Worm (Caenorhabditis elegans): ENCODE measurements around the gene K03D3.2.

The K03D3.2 gene

ce11 chrIV:16328519-16328918 lies at the start of gene K03D3.2:
TSS of gene K03D3.2 (minus strand) at chrIV:16328619.
- no peak for TF ChIP-seq tbx-37 (GFP tag; conservative IDR thresholded peaks at IDR 0.05)
- no peak for TF ChIP-seq ets-7 (tag; optimal IDR thresholded peaks at IDR 0.05)
- no peak for TF ChIP-seq ceh-36 (tag; optimal IDR thresholded peaks at IDR 0.05)
- no peak for TF ChIP-seq tra-4 (tag; optimal IDR thresholded peaks at IDR 0.05)
- no peak for TF ChIP-seq ama-1 (optimal IDR thresholded peaks at IDR 0.05)
- no peak for TF ChIP-seq hnd-1 (tag; optimal IDR thresholded peaks at IDR 0.05)
- no peak for TF ChIP-seq pes-1 (GFP tag; IDR thresholded peaks at IDR 0.05)
- TF ChIP-seq hmg-4 (GFP tag; optimal IDR thresholded peaks at IDR 0.05), result no peak
- TF ChIP-seq scrt-1 (GFP tag; IDR thresholded peaks at IDR 0.05), result no peak
- no peak for TF ChIP-seq B0310.2 (tag; optimal IDR thresholded peaks at IDR 0.05)
- no peak for TF ChIP-seq aly-1 (tag; optimal IDR thresholded peaks at IDR 0.05)
- no peak for TF ChIP-seq flt-1 (GFP tag; IDR thresholded peaks at IDR 0.05)
- TF ChIP-seq hmbx-1 (tag; optimal IDR thresholded peaks at IDR 0.05), result no peak
- TF ChIP-seq ceh-13 (GFP tag; optimal IDR thresholded peaks at IDR 0.05), result no peak
- no peak for TF ChIP-seq F13C5.2 (tag; optimal IDR thresholded peaks at IDR 0.05)

DNA sequence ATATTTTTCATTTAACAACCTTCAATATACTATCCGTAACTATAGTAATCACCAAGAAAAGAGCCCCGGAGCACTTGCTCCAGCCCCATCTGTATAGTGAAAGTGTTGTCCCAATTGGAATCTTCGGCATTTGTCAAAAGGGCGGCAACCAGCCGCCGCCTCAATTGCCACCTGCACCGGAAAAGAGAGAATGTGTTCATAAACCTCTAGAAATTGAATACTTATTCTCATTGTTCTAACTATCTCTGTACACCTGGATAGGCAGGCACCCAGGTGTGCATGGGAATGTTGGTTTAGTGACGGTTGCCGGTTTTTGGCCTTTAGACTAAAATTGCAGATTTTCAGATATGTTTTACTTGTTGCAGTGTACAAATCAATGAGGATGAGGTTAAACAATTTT lies 49.5 kb upstream of the K03D3.2 start:
- TF ChIP-seq ceh-36 (tag; optimal IDR thresholded peaks at IDR 0.05), result no peak
- no peak for TF ChIP-seq tra-4 (tag; optimal IDR thresholded peaks at IDR 0.05)
- TF ChIP-seq aly-1 (tag; optimal IDR thresholded peaks at IDR 0.05), result no peak
- TF ChIP-seq hmbx-1 (tag; optimal IDR thresholded peaks at IDR 0.05), result no peak
- no peak for TF ChIP-seq F13C5.2 (tag; optimal IDR thresholded peaks at IDR 0.05)
- TF ChIP-seq B0310.2 (tag; optimal IDR thresholded peaks at IDR 0.05), result no peak
- no peak for TF ChIP-seq hmg-4 (GFP tag; optimal IDR thresholded peaks at IDR 0.05)
- no peak for TF ChIP-seq tbx-37 (GFP tag; conservative IDR thresholded peaks at IDR 0.05)
- TF ChIP-seq ama-1 (optimal IDR thresholded peaks at IDR 0.05), result no peak
- no peak for TF ChIP-seq tbx-11 (GFP tag; IDR thresholded peaks at IDR 0.05)
- no peak for TF ChIP-seq ets-7 (tag; optimal IDR thresholded peaks at IDR 0.05)
- TF ChIP-seq scrt-1 (GFP tag; IDR thresholded peaks at IDR 0.05), result no peak
- TF ChIP-seq pes-1 (GFP tag; IDR thresholded peaks at IDR 0.05), result no peak
- no peak for TF ChIP-seq ceh-13 (GFP tag; optimal IDR thresholded peaks at IDR 0.05)
- no peak for TF ChIP-seq hnd-1 (tag; optimal IDR thresholded peaks at IDR 0.05)
- TF ChIP-seq sea-1 (GFP tag; conservative IDR thresholded peaks at IDR 0.05), result no peak
- TF ChIP-seq flt-1 (GFP tag; IDR thresholded peaks at IDR 0.05), result no peak

- TF ChIP-seq ceh-36 (tag; optimal IDR thresholded peaks at IDR 0.05) (no peak), tbx-11 (GFP tag; IDR thresholded peaks at IDR 0.05) (no peak), B0310.2 (tag; optimal IDR thresholded peaks at IDR 0.05) (no peak), hnd-1 (tag; optimal IDR thresholded peaks at IDR 0.05) (no peak), ceh-13 (GFP tag; optimal IDR thresholded peaks at IDR 0.05) (no peak), scrt-1 (GFP tag; IDR thresholded peaks at IDR 0.05) (no peak), pes-1 (GFP tag; IDR thresholded peaks at IDR 0.05) (no peak), aly-1 (tag; optimal IDR thresholded peaks at IDR 0.05) (no peak)
Observed at ce11 chrIV:16370592-16370991, 42.2 kb upstream of the K03D3.2 start.

DNA sequence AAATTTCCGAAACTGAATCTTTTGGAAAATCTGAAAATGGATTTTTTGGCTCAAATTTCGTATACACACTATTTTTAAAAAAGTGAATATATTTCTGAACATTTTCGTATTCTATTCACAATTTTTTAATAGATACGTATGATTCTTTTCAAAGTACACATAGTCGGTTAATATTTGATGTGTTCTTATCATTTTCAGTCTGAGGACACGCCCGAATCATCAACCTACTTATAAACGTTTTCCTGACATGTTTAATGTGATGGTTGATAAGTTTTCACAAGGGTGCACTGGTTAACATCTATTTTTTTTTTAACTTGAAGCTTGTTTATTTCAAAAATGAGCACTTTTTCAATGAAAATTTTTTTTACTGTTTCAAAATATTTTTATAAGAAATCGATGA lies 36.2 kb upstream of the K03D3.2 start:
- TF ChIP-seq hnd-1 (tag; optimal IDR thresholded peaks at IDR 0.05), result no peak
- no peak for TF ChIP-seq scrt-1 (GFP tag; IDR thresholded peaks at IDR 0.05)

ce11 chrIV:16350690-16351089 lies 22.3 kb upstream of the K03D3.2 start, which contains the start of gene C35D6.4:
TSS of gene C35D6.4 (plus strand) at chrIV:16350990.
- TF ChIP-seq ama-1 (optimal IDR thresholded peaks at IDR 0.05), result no peak
- no peak for TF ChIP-seq hnd-1 (tag; optimal IDR thresholded peaks at IDR 0.05)
- TF ChIP-seq aly-1 (tag; optimal IDR thresholded peaks at IDR 0.05), result no peak
- no peak for TF ChIP-seq ets-7 (tag; optimal IDR thresholded peaks at IDR 0.05)
- TF ChIP-seq hmg-4 (GFP tag; optimal IDR thresholded peaks at IDR 0.05), result no peak
- no peak for TF ChIP-seq flt-1 (GFP tag; IDR thresholded peaks at IDR 0.05)
- no peak for TF ChIP-seq tbx-11 (GFP tag; IDR thresholded peaks at IDR 0.05)
- no peak for TF ChIP-seq tbx-37 (GFP tag; conservative IDR thresholded peaks at IDR 0.05)
- TF ChIP-seq F13C5.2 (tag; optimal IDR thresholded peaks at IDR 0.05), result no peak
- no peak for TF ChIP-seq ceh-13 (GFP tag; optimal IDR thresholded peaks at IDR 0.05)
- no peak for TF ChIP-seq tra-4 (tag; optimal IDR thresholded peaks at IDR 0.05)

- TF ChIP-seq ceh-13 (GFP tag; optimal IDR thresholded peaks at IDR 0.05), result no peak
- no peak for TF ChIP-seq hmbx-1 (tag; optimal IDR thresholded peaks at IDR 0.05)
- TF ChIP-seq tbx-37 (GFP tag; conservative IDR thresholded peaks at IDR 0.05), result no peak
- TF ChIP-seq hnd-1 (tag; optimal IDR thresholded peaks at IDR 0.05), result no peak
- no peak for TF ChIP-seq sea-1 (GFP tag; conservative IDR thresholded peaks at IDR 0.05)
- no peak for TF ChIP-seq scrt-1 (GFP tag; IDR thresholded peaks at IDR 0.05)
- no peak for TF ChIP-seq tbx-11 (GFP tag; IDR thresholded peaks at IDR 0.05)
- TF ChIP-seq tra-4 (tag; optimal IDR thresholded peaks at IDR 0.05), result no peak
- no peak for TF ChIP-seq flt-1 (GFP tag; IDR thresholded peaks at IDR 0.05)
- no peak for TF ChIP-seq B0310.2 (tag; optimal IDR thresholded peaks at IDR 0.05)
- TF ChIP-seq ceh-36 (tag; optimal IDR thresholded peaks at IDR 0.05), result no peak
- TF ChIP-seq ama-1 (optimal IDR thresholded peaks at IDR 0.05), result no peak
- TF ChIP-seq hmg-4 (GFP tag; optimal IDR thresholded peaks at IDR 0.05), result no peak
- TF ChIP-seq F13C5.2 (tag; optimal IDR thresholded peaks at IDR 0.05), result no peak
- TF ChIP-seq aly-1 (tag; optimal IDR thresholded peaks at IDR 0.05), result no peak
- no peak for TF ChIP-seq ets-7 (tag; optimal IDR thresholded peaks at IDR 0.05)
- TF ChIP-seq pes-1 (GFP tag; IDR thresholded peaks at IDR 0.05), result no peak
Observed at ce11 chrIV:16346514-16346913, 18.1 kb upstream of the K03D3.2 start, which contains the start of gene C35D6.3. TSS of gene C35D6.3 (plus strand) at chrIV:16346814.

DNA sequence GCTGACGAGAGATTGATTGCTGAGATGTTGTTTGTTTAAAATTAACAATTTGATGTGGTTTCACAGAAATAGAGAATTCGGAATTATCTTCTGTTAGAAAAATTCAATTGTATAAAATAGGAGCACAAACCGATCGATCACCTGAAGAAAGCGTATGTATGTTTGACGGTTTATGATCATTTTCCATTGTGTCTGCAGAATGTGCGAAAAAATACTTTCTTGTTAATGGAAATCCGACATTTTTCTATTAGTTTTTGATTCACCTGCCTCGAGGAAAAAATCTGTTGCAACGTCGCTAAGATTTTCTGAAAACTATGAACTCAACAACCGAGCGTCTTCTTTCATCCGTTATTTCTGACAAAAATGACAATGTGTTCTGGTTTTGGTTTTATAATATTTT lies 8.3 kb upstream of the K03D3.2 start, which contains the start of gene C35D6.13:
Gene C35D6.13, plus strand, starts transcription at position 301 of the 400 bp plus-strand sequence.
- no peak for TF ChIP-seq hnd-1 (tag; optimal IDR thresholded peaks at IDR 0.05)
- no peak for TF ChIP-seq ceh-13 (GFP tag; optimal IDR thresholded peaks at IDR 0.05)
- no peak for TF ChIP-seq tbx-11 (GFP tag; IDR thresholded peaks at IDR 0.05)
- TF ChIP-seq flt-1 (GFP tag; IDR thresholded peaks at IDR 0.05), result no peak
- TF ChIP-seq tra-4 (tag; optimal IDR thresholded peaks at IDR 0.05), result no peak
- TF ChIP-seq tbx-37 (GFP tag; conservative IDR thresholded peaks at IDR 0.05), result no peak
- no peak for TF ChIP-seq ama-1 (optimal IDR thresholded peaks at IDR 0.05)
- TF ChIP-seq B0310.2 (tag; optimal IDR thresholded peaks at IDR 0.05), result no peak

- TF ChIP-seq pes-1 (GFP tag; IDR thresholded peaks at IDR 0.05), result no peak
- no peak for TF ChIP-seq tbx-11 (GFP tag; IDR thresholded peaks at IDR 0.05)
- TF ChIP-seq hmg-4 (GFP tag; optimal IDR thresholded peaks at IDR 0.05), result no peak
- no peak for TF ChIP-seq tbx-37 (GFP tag; conservative IDR thresholded peaks at IDR 0.05)
Observed at ce11 chrIV:16335037-16335436, 6.6 kb upstream of the K03D3.2 start, which contains the start of gene srz-38. TSS of gene srz-38 (plus strand) at chrIV:16335337.
